Fruit fly (Drosophila melanogaster): ENCODE data around the gene CG11384.

DNA sequence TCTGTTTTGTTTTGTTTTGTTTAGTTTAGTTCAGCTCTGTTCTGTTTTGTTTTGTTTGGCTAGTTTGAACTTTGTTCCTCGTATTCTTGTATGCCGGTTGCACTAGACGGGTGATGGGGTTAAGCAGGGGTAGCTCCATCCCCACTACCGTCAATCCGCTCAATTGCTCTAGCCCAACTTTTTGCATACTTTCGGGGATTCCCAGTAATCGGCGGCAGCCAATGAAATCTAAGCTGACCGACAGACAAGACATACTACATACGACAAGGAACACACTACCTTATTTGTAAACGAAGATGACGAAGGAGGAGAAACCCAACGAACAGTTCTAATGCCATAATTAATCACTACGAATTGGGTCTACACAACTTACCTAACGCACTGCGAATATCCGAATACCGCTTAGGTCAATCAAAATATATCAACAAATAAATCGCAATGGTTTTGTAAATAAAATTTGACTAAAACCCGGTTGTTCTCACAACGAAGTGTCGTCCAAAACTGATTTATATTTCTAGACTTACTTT, 13.9 kb downstream of the CG11384 start, which contains the start of gene eIF4E7:
- TF ChIP-seq GATAd (GFP tag; optimal IDR thresholded peaks at IDR 0.05) (no peak), fru (GFP tag; optimal IDR thresholded peaks at IDR 0.05) (no peak), Hr78 (GFP tag; optimal IDR thresholded peaks at IDR 0.05) (no peak), Hr83 (GFP tag; optimal IDR thresholded peaks at IDR 0.05; ENCODE audit: poor library complexity, severe bottlenecking) (no peak), Rel (GFP tag; optimal IDR thresholded peaks at IDR 0.05) (no peak), Rel (tag; optimal IDR thresholded peaks at IDR 0.05) (no peak), Abd-B (GFP tag; optimal IDR thresholded peaks at IDR 0.05) (no peak), sage (GFP tag; optimal IDR thresholded peaks at IDR 0.05) (no peak), psq (GFP tag; optimal IDR thresholded peaks at IDR 0.05) (no peak), pan (optimal IDR thresholded peaks at IDR 0.05) (no peak), lola (GFP tag; optimal IDR thresholded peaks at IDR 0.05) (no peak), OdsH (GFP tag; optimal IDR thresholded peaks at IDR 0.05) (no peak), h (GFP tag; optimal IDR thresholded peaks at IDR 0.05) (no peak), Myc (optimal IDR thresholded peaks at IDR 0.05) (no peak), CG9705 (GFP tag; optimal IDR thresholded peaks at IDR 0.05) (no peak)

Measured in whole organism, wandering third instar larva.